Worm (Caenorhabditis elegans): Measurements from ENCODE around the gene T26A5.6.

T26A5.6 gene

DNA sequence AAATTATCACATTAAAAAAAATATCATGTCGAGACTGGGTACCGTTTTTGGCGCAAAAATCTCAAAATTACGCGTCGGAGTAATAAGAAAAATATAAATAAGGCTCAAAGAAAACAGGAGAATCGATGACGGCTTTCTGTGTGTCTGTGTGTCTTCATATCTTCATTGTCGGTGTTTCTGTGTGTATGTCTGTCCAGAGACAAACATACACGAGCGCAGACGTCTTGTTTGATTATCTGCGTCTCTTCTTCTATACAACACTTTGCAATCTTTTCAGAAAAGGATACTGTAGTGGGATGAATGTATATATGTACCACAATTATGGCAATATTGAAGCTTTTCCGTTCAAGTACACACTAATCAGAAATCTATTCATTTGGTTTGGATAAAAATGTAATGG is 6.2 kb downstream of the T26A5.6 start, which contains the start of gene C05D11.13 (continued):
- TF ChIP-seq snpc-4 (GFP tag; optimal IDR thresholded peaks at IDR 0.05), result no peak
- peak in 3 of 4 experiments; percentile 1 to 32 (median 20) for TF ChIP-seq snpc-4 (tag; optimal IDR thresholded peaks at IDR 0.05)
- no peak for TF ChIP-seq unc-130 (GFP tag; optimal IDR thresholded peaks at IDR 0.05)
- no peak for TF ChIP-seq him-1 (tag; optimal IDR thresholded peaks at IDR 0.05)
- no peak for TF ChIP-seq ceh-27 (GFP tag; optimal IDR thresholded peaks at IDR 0.05)
- TF ChIP-seq atf-7 (tag; optimal IDR thresholded peaks at IDR 0.05), result no peak
- TF ChIP-seq zfh-2 (GFP tag; conservative IDR thresholded peaks at IDR 0.05), result no peak
- TF ChIP-seq C17E4.6 (GFP tag; IDR thresholded peaks at IDR 0.05), result 0 out of 2 replicates have a peak, but pooled peaks have one; percentile 19
- TF ChIP-seq ama-1 (optimal IDR thresholded peaks at IDR 0.05), result no peak
- no peak for TF ChIP-seq ama-1 (GFP tag; optimal IDR thresholded peaks at IDR 0.05)
- TF ChIP-seq lin-26 (GFP tag; IDR thresholded peaks at IDR 0.05), result 0 out of 2 replicates have a peak, but pooled peaks have one; percentile 31
- TF ChIP-seq B0336.3 (GFP tag; IDR thresholded peaks at IDR 0.05), result peak; percentile 24; the same call in 1 of the 2 replicates
- TF ChIP-seq madf-3 (GFP tag; IDR thresholded peaks at IDR 0.05), result no peak
- TF ChIP-seq hmg-20 (GFP tag; IDR thresholded peaks at IDR 0.05), result no peak
- peak; percentile 18 for TF ChIP-seq hrde-1 (tag; optimal IDR thresholded peaks at IDR 0.05; ENCODE audit: borderline replicate concordance)
- TF ChIP-seq ztf-3 (GFP tag; optimal IDR thresholded peaks at IDR 0.05), result no peak
- no peak for TF ChIP-seq tlf-1 (GFP tag; optimal IDR thresholded peaks at IDR 0.05)
- TF ChIP-seq rec-8 (tag; optimal IDR thresholded peaks at IDR 0.05), result no peak
- TF ChIP-seq aptf-2 (GFP tag; conservative IDR thresholded peaks at IDR 0.05), result no peak
- no peak for TF ChIP-seq ets-4 (GFP tag; optimal IDR thresholded peaks at IDR 0.05)
- no peak for TF ChIP-seq xnd-1 (tag; optimal IDR thresholded peaks at IDR 0.05)
- peak; percentile 63; the same call in 1 of the 2 replicates for TF ChIP-seq hmg-1.2 (GFP tag; IDR thresholded peaks at IDR 0.05)
- peak in 1 of 3 experiments; percentile 38 for TF ChIP-seq lin-35 (GFP tag; optimal IDR thresholded peaks at IDR 0.05)
- TF ChIP-seq cebp-1 (GFP tag; IDR thresholded peaks at IDR 0.05), result no peak
- peak; percentile 31 for TF ChIP-seq cebp-1 (tag; optimal IDR thresholded peaks at IDR 0.05)
- TF ChIP-seq F55B11.4 (tag; optimal IDR thresholded peaks at IDR 0.05; ENCODE audit: borderline replicate concordance, insufficient read depth), result no peak
- TF ChIP-seq hsf-1 (GFP tag; IDR thresholded peaks at IDR 0.05), result no peak
- no peak for TF ChIP-seq mes-4 (tag; optimal IDR thresholded peaks at IDR 0.05)

DNA sequence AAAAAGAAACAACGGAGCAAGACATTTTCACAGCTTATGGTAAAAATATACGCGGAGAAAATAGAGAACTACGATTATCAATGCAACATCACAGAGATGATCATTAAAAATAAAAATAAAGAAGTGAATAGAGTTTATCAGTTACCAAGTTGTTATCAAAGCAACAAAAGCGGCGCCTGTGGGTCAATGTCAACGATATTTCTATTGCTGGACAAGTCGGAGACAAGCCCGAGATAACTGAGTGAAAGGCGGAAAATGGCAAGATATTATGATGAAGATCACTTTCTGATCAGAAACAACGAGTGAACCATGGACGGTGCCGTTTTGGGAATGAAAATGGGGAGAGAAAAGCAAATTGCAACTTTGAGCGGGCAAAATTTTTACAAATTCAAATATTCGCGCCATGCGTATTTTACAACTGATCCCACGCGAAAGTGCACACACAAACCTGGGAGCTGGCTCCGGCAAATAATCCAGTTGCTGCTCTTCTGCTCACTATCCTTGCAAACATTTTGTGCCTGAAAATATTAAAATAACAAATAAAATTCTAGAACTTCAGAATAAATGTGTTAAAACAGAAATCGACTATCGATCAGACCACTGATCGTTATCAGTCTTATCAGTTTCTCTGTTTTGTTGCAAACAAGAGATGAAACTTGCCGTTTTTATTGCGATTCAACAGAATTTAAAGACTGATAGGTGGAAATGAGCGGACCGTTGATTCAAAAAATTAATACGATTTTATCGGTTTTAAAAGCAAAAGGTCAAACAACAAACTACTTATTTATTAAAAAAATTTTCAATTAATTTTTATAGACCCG is 8.0 kb downstream of the T26A5.6 start, which contains the start of gene mel-32:
mel-32 (minus strand) TSS at position 696 of the 821 bp plus-strand sequence.
- no peak for TF ChIP-seq T07F8.4 (tag; optimal IDR thresholded peaks at IDR 0.05)
- TF ChIP-seq madf-3 (GFP tag; IDR thresholded peaks at IDR 0.05), result no peak
- TF ChIP-seq F57A8.1 (GFP tag; optimal IDR thresholded peaks at IDR 0.05), result no peak
- TF ChIP-seq snpc-3.4 (tag; optimal IDR thresholded peaks at IDR 0.05), result no peak
- no peak for TF ChIP-seq cebp-2 (GFP tag; IDR thresholded peaks at IDR 0.05)
- TF ChIP-seq xnd-1 (tag; optimal IDR thresholded peaks at IDR 0.05), result peak; percentile 85
- no peak for TF ChIP-seq Y53F4B.3 (GFP tag; IDR thresholded peaks at IDR 0.05)
- TF ChIP-seq B0336.3 (GFP tag; IDR thresholded peaks at IDR 0.05), result 0 out of 2 replicates have a peak, but pooled peaks have one; percentile 37
- TF ChIP-seq zfh-2 (GFP tag; conservative IDR thresholded peaks at IDR 0.05), result no peak
- no peak for TF ChIP-seq F10E7.11 (tag; optimal IDR thresholded peaks at IDR 0.05)
- peak; percentile 49; the same call in 1 of the 2 replicates for TF ChIP-seq nfyb-1 (GFP tag; IDR thresholded peaks at IDR 0.05)
- no peak for TF ChIP-seq let-526 (GFP tag; IDR thresholded peaks at IDR 0.05)
- TF ChIP-seq bed-2 (GFP tag; IDR thresholded peaks at IDR 0.05), result no peak
- no peak for TF ChIP-seq hlh-26 (GFP tag; conservative IDR thresholded peaks at IDR 0.05)
- no peak for TF ChIP-seq ccch-3 (GFP tag; optimal IDR thresholded peaks at IDR 0.05)
- TF ChIP-seq ceh-58 (GFP tag; IDR thresholded peaks at IDR 0.05), result no peak
- TF ChIP-seq F33H1.4 (GFP tag; IDR thresholded peaks at IDR 0.05), result peak; percentile 76
- TF ChIP-seq unc-130 (GFP tag; optimal IDR thresholded peaks at IDR 0.05), result peak; percentile 48
- no peak for TF ChIP-seq nhr-120 (GFP tag; IDR thresholded peaks at IDR 0.05)
- no peak for TF ChIP-seq athp-1 (tag; optimal IDR thresholded peaks at IDR 0.05)
- TF ChIP-seq ztf-28 (GFP tag; IDR thresholded peaks at IDR 0.05), result 0 out of 2 replicates have a peak, but pooled peaks have one; percentile 33
- 0 out of 2 replicates have a peak, but pooled peaks have one; percentile 45 for TF ChIP-seq attf-3 (GFP tag; conservative IDR thresholded peaks at IDR 0.05)
- no peak for TF ChIP-seq nhr-90 (tag; optimal IDR thresholded peaks at IDR 0.05)
- no peak for TF ChIP-seq C06A6.2 (GFP tag; conservative IDR thresholded peaks at IDR 0.05)
